Worm (Caenorhabditis elegans): ENCODE measurements around the gene mev-1.

ce11 chrIII:10330372-10331062, 3.6 kb upstream of the mev-1 start, which contains the start of gene nex-2:
- TF ChIP-seq pha-4 (tag; optimal IDR thresholded peaks at IDR 0.05) = no peak
- TF ChIP-seq unc-62 (GFP tag; optimal IDR thresholded peaks at IDR 0.05) = no peak
- no peak for TF ChIP-seq nhr-237 (tag; optimal IDR thresholded peaks at IDR 0.05)
- no peak for TF ChIP-seq nhr-28 (tag; optimal IDR thresholded peaks at IDR 0.05)

Data from whole organism, mixed stage, embryonic.